Worm (Caenorhabditis elegans) whole organism, L3 larva: ENCODE data around the gene mcm-6.
A peak's percentile ranks its signal among the peaks of the same experiment; 100 is the strongest.

Experiments
- R02D3.7 ChIP-seq: fragments of 150-350 bp; optimal IDR thresholded peaks from 2 replicates; lab custom pipeline; 2014; ENCODE audit warnings: missing biosample characterization, missing genetic modification characterization
- ZK546.5 ChIP-seq: sonication (generic microtip); optimal IDR thresholded peaks from 2 replicates; lab custom pipeline; 2017; ENCODE audit warnings: missing biosample characterization, missing genetic modification characterization
- aly-2 ChIP-seq: fragments of 150-350 bp; optimal IDR thresholded peaks from 2 replicates; lab custom pipeline; 2014; ENCODE audit warnings: missing biosample characterization, missing genetic modification characterization
- ama-1 ChIP-seq: fragments of 150-350 bp; optimal IDR thresholded peaks from 2 replicates; lab custom pipeline; 2018
- ceh-28 ChIP-seq: fragments of 150-350 bp; optimal IDR thresholded peaks from 2 replicates; lab custom pipeline; 2014; ENCODE audit warnings: missing biosample characterization, missing genetic modification reagents, missing genetic modification characterization
- ceh-82 ChIP-seq: fragments of 150-350 bp; optimal IDR thresholded peaks from 2 replicates; lab custom pipeline; 2014; ENCODE audit warnings: missing biosample characterization, missing genetic modification characterization
- daf-12 ChIP-seq: fragments of 150-350 bp; optimal IDR thresholded peaks from 2 replicates; lab custom pipeline; 2014; ENCODE audit warnings: missing biosample characterization, missing genetic modification reagents, missing genetic modification characterization
- egl-5 ChIP-seq: fragments of 150-350 bp; optimal IDR thresholded peaks from 2 replicates; lab custom pipeline; 2017; ENCODE audit warnings: missing biosample characterization, missing genetic modification reagents, missing genetic modification characterization, inconsistent platforms
- elt-1 ChIP-seq: fragments of 150-350 bp; optimal IDR thresholded peaks from 2 replicates; lab custom pipeline; 2014; ENCODE audit warnings: missing biosample characterization, missing genetic modification characterization
- elt-2 ChIP-seq: sonication (generic microtip); optimal IDR thresholded peaks from 2 replicates; lab custom pipeline; 2016; ENCODE audit warnings: missing genetic modification reagents, mild to moderate bottlenecking, missing genetic modification characterization, missing compliant biosample characterization
- eor-1 ChIP-seq, 2 experiments: fragments of 150-350 bp; optimal IDR thresholded peaks; 2 replicates each; lab custom pipeline; 2014 to 2018; ENCODE audit warnings: missing biosample characterization in 2 of 2, missing genetic modification characterization in 2 of 2
- fkh-2 ChIP-seq: fragments of 150-350 bp; optimal IDR thresholded peaks from 2 replicates; lab custom pipeline; 2014; ENCODE audit warnings: missing biosample characterization, missing genetic modification reagents, missing genetic modification characterization
- lin-15B ChIP-seq: fragments of 150-350 bp; optimal IDR thresholded peaks from 2 replicates; lab custom pipeline; 2014; ENCODE audit warnings: missing biosample characterization, missing genetic modification characterization
- lin-39 ChIP-seq: fragments of 150-350 bp; optimal IDR thresholded peaks from 2 replicates; lab custom pipeline; 2018; ENCODE audit warnings: missing biosample characterization, missing genetic modification reagents, missing genetic modification characterization
- mdl-1 ChIP-seq: fragments of 150-350 bp; optimal IDR thresholded peaks from 2 replicates; lab custom pipeline; 2014; ENCODE audit warnings: missing biosample characterization, missing genetic modification characterization
- nfya-1 ChIP-seq: sonication (generic microtip); optimal IDR thresholded peaks from 2 replicates; lab custom pipeline; 2017; ENCODE audit warnings: missing genetic modification characterization, mild to moderate bottlenecking, missing compliant biosample characterization, antibody characterized with exemption, moderate library complexity; ENCODE audit not compliant: insufficient read depth
- nhr-12 ChIP-seq: fragments of 150-350 bp; optimal IDR thresholded peaks from 2 replicates; lab custom pipeline; 2014; ENCODE audit warnings: missing biosample characterization, missing genetic modification characterization
- nhr-23 ChIP-seq: fragments of 150-350 bp; optimal IDR thresholded peaks from 2 replicates; lab custom pipeline; 2014; ENCODE audit warnings: missing biosample characterization, missing genetic modification reagents, missing genetic modification characterization
- nhr-237 ChIP-seq: fragments of 150-350 bp; optimal IDR thresholded peaks from 2 replicates; lab custom pipeline; 2014; ENCODE audit warnings: missing biosample characterization, missing genetic modification characterization
- nhr-28 ChIP-seq: fragments of 150-350 bp; optimal IDR thresholded peaks from 2 replicates; lab custom pipeline; 2014; ENCODE audit warnings: missing biosample characterization, missing genetic modification characterization
- nhr-43 ChIP-seq: sonication (generic microtip); optimal IDR thresholded peaks from 2 replicates; lab custom pipeline; 2016; ENCODE audit warnings: mild to moderate bottlenecking, missing genetic modification characterization, missing compliant biosample characterization; ENCODE audit not compliant: poor library complexity, severe bottlenecking
- nhr-67 ChIP-seq: fragments of 150-350 bp; optimal IDR thresholded peaks from 2 replicates; lab custom pipeline; 2014; ENCODE audit warnings: missing biosample characterization, missing genetic modification characterization
- nhr-76 ChIP-seq: fragments of 150-350 bp; sonication (generic microtip); optimal IDR thresholded peaks from 5 replicates; lab custom pipeline; 2014; ENCODE audit warnings: missing biosample characterization, missing genetic modification characterization
- pha-4 ChIP-seq: fragments of 150-350 bp; optimal IDR thresholded peaks from 2 replicates; lab custom pipeline; 2014; ENCODE audit warnings: missing biosample characterization, missing genetic modification reagents, missing genetic modification characterization
- pqm-1 ChIP-seq: fragments of 150-350 bp; optimal IDR thresholded peaks from 2 replicates; lab custom pipeline; 2017; ENCODE audit warnings: missing biosample characterization, missing genetic modification characterization, inconsistent platforms
- sea-2 ChIP-seq: fragments of 150-350 bp; sonication (generic microtip); optimal IDR thresholded peaks from 4 replicates; lab custom pipeline; 2014; ENCODE audit warnings: missing biosample characterization, missing genetic modification reagents, missing genetic modification characterization
- snpc-4 ChIP-seq: fragments of 150-350 bp; optimal IDR thresholded peaks from 2 replicates; lab custom pipeline; 2014; ENCODE audit warnings: missing biosample characterization, missing genetic modification characterization
- unc-62 ChIP-seq: fragments of 150-350 bp; sonication (generic microtip); optimal IDR thresholded peaks from 4 replicates; lab custom pipeline; 2014; ENCODE audit warnings: missing biosample characterization, missing genetic modification reagents, missing genetic modification characterization
- ztf-11 ChIP-seq: fragments of 150-350 bp; optimal IDR thresholded peaks from 2 replicates; lab custom pipeline; 2014; ENCODE audit warnings: missing biosample characterization, missing genetic modification characterization
- ztf-4 ChIP-seq: fragments of 150-350 bp; optimal IDR thresholded peaks from 2 replicates; lab custom pipeline; 2014; ENCODE audit warnings: missing biosample characterization, missing genetic modification characterization

mcm-6 gene

DNA sequence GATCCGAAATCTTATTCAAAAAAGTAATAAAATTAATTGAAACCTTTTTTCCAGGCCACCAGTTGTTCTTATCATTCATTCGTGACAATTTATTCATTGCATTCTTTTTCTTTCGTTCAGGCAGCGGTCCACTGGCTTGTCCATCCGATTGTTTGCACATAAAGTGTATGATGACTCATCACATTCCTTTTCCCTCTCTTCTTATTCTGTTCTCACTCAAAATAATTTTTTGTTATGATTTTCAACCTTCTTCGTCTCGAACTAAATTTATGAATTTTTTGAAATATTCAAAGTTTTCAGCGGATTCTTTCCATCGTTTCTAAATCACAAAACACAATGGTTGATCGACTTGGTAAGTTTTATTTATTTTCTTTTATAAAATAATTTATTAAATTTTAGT, 36.3 kb downstream of the mcm-6 start, which contains the start of gene ZK632.12:
ZK632.12 (plus strand) TSS at position 301 of the 400 bp plus-strand sequence.
- TF ChIP-seq elt-1 (tag; lab: Kevin White, UChicago), result no peak
- TF ChIP-seq unc-62 (GFP tag; lab: Kevin White, UChicago), result no peak
- TF ChIP-seq pha-4, result peak; percentile 39
- no peak for TF ChIP-seq nhr-28 (tag; lab: Kevin White, UChicago)
- TF ChIP-seq, all 47 proteins: peak for 1

DNA sequence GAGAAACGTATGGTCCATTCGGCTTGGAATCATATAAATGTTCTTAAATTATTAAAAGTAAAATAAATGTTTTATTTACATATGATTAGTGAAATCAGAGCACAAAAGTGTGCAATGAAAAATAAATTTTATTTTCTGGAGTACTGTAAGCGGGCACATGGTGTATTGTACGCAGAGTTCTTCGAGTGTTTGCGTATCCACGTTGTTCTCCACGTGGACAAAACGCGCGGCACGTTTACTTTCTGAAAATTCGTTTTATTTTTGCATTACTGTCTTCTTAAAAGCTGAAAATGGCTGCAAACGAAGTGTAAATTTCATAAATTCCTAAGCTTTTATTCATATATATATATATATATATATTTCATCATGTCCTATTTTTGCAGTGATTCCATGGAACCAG, 38.4 kb downstream of the mcm-6 start:
- TF ChIP-seq egl-5 (no peak), elt-1 (tag; lab: Kevin White, UChicago) (no peak), nhr-23 (no peak), fkh-2 (tag; lab: Kevin White, UChicago) (no peak), nhr-67 (tag; lab: Kevin White, UChicago) (no peak), daf-12 (tag; lab: Kevin White, UChicago) (no peak), snpc-4 (no peak), ztf-4 (tag; lab: Kevin White, UChicago) (no peak), nhr-28 (tag; lab: Kevin White, UChicago) (no peak), nfya-1 (no peak), mdl-1 (tag; lab: Kevin White, UChicago) (no peak), R02D3.7 (tag; lab: Kevin White, UChicago) (no peak), sea-2 (GFP tag; lab: Kevin White, UChicago) (no peak)

DNA sequence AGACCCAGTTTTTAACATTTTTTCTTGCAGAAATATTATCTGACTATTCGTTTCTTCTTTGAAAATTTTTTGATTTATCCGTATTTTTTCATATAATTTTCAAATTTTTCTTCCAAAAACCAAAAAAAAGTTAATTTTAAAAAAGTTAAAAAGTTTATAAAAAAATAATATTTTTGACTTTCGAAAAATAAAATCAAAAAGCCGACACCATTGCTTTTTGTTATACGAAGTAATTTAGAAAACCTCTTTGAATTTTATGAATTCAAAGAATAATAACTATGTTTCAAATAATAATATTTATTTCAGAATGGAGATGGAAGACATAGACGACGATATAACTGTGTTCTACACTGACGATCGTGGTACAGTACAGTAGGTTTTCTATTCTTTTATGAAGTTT, 40.7 kb downstream of the mcm-6 start, which contains the start of gene K11H3.8:
K11H3.8 (plus strand) TSS at position 301 of the 400 bp plus-strand sequence.
- TF ChIP-seq nhr-12 (tag; lab: Kevin White, UChicago) (no peak), fkh-2 (tag; lab: Kevin White, UChicago) (no peak), egl-5 (no peak), eor-1 (tag; optimal IDR thresholded peaks at IDR 0.05; lab: Kevin White, UChicago) (no peak), ceh-28 (tag; lab: Kevin White, UChicago) (no peak), ZK546.5 (tag; lab: Kevin White, UChicago) (no peak), nhr-237 (no peak), ztf-4 (tag; lab: Kevin White, UChicago) (no peak)

DNA sequence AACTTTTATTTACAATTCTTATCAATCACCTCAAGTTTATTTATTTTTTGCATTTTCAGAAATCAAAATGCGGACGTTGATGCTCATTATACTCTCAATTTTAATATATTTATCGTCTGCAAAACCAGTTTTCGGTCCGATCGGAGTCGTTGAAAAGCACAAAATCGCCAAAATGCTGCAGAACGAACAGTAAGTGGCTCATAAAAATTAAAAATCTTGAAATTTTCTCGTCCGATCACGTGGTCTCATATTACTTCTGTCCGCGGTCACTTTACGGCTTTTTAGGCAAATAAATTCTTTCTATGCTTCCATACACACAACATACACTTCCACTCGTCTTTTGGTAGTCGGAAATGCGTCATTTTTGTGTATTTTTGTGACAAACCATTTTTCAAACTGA, 49.5 kb downstream of the mcm-6 start, which contains the start of gene K11H3.5:
K11H3.5 (plus strand) TSS at position 54 of the 400 bp plus-strand sequence.
- TF ChIP-seq fkh-2 (tag; lab: Kevin White, UChicago) (no peak), nhr-76 (no peak), lin-39 (tag; lab: Kevin White, UChicago) (no peak), elt-1 (tag; lab: Kevin White, UChicago) (no peak)

DNA sequence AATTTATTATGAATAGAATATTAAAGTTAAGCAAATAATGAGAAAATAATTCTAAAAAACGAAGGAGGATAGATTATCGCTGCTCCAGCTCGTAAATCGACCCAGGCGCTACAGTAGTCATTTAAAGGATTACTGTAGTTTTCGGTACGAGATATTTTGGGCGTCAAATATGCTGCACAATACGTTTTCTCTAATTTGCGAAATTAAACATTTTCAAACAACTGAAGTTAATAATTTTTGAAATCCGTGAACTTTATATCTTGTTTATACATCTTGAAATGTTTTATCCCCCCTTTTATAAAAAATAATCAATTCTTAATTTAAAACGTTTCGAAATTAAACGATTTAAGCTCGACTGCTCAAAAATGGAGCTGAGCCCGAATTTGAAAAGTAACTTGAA, 51.9 kb downstream of the mcm-6 start, which contains the start of gene K11H3.2:
K11H3.2 (plus strand) TSS at position 301 of the 400 bp plus-strand sequence.
- no peak for TF ChIP-seq pqm-1 (tag; lab: Kevin White, UChicago)

DNA sequence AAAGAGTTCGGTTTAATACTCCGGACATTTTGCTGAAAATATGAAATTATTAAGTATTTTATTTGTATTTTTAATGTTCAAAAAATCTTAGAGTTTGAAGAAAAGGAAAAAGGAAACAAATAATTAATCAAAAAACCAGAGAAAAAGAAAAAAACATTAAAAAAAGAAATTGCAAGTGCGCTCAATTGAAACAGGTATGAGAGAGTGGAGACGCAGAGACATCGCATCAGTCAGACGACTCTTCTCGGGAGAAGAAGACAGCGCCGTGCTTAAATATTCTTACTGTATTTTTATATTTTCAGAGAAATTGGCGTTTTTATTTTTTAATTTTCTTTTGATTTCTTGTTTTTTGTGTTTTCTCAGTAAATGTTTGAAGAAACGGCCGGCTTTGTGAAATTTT, 53.9 kb downstream of the mcm-6 start, which contains the start of gene mrpl-36:
mrpl-36 (minus strand) TSS at position 34 of the 400 bp plus-strand sequence.
- TF ChIP-seq nhr-43 (tag; lab: Kevin White, UChicago), result no peak
- TF ChIP-seq nhr-23, result no peak
- TF ChIP-seq nhr-28 (tag; lab: Kevin White, UChicago), result no peak
- TF ChIP-seq snpc-4, result peak; percentile 5
- no peak for TF ChIP-seq ztf-11 (tag; lab: Kevin White, UChicago)
- peak; percentile 0 for TF ChIP-seq elt-2
- TF ChIP-seq aly-2 (tag; lab: Kevin White, UChicago), result no peak
- no peak for TF ChIP-seq eor-1 (tag; optimal IDR thresholded peaks at IDR 0.05; lab: Kevin White, UChicago)
- TF ChIP-seq ama-1 (lab: Kevin White, UChicago), result no peak
- TF ChIP-seq ceh-82, result no peak
- TF ChIP-seq lin-15B, result peak; percentile 73
- TF ChIP-seq pha-4, result peak; percentile 55
- peak; percentile 10 for TF ChIP-seq lin-39 (tag; lab: Kevin White, UChicago)
- TF ChIP-seq nfya-1, result peak; percentile 64
- peak; percentile 20 for TF ChIP-seq egl-5
